Fruit fly (Drosophila melanogaster): ENCODE measurements around the gene CG17493.

The CG17493 gene

dm6 chr2L:22550040-22550439, at the start of gene CG17493:
TSS of gene CG17493 (plus strand) at chr2L:22550064.
- no peak for TF ChIP-seq dmrt93B (GFP tag; optimal IDR thresholded peaks at IDR 0.05)
- TF ChIP-seq N (GFP tag; optimal IDR thresholded peaks at IDR 0.05): no peak
- no peak for TF ChIP-seq CG32264 (GFP tag; optimal IDR thresholded peaks at IDR 0.05)
- TF ChIP-seq Mio (GFP tag; optimal IDR thresholded peaks at IDR 0.05): no peak
- TF ChIP-seq lola (GFP tag; optimal IDR thresholded peaks at IDR 0.05): no peak
- no peak for TF ChIP-seq rgr (GFP tag; optimal IDR thresholded peaks at IDR 0.05)
- no peak for TF ChIP-seq dl (GFP tag; optimal IDR thresholded peaks at IDR 0.05; ENCODE audit: insufficient read depth in 1 of 2, partially characterized antibody in 2 of 2)
- no peak for TF ChIP-seq Abd-B (GFP tag; optimal IDR thresholded peaks at IDR 0.05)

DNA sequence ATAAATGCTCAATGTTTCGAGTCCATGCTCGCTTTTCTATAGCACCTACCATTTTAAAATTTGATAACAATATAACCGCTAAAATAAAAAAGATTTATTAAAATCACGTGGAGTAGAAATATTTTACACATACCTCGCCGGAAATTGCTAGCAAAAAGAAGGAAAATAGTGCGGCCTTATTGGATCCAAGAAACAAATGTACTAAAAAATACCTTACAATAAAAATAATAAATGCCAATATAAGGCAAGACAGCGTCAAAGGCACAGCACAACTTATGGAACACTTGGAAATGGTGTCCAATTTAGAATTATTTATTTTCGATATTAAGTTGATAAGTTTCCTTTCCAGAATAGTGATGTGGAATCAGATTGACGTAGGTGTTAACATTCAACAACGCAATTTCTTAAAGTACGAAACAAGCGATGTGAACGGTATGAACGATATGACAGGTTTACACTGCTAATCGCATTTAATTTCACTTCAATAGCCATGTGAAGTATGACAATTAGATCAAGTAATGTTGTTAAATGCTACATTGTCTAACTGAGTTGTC, 13.3 kb upstream of the CG17493 start, which contains the start of gene RpL5:
TSS of gene RpL5 (minus strand) at position 397 of the 554 bp plus-strand sequence.
- no peak for TF ChIP-seq Dfd (GFP tag; optimal IDR thresholded peaks at IDR 0.05)
- TF ChIP-seq usp (GFP tag; optimal IDR thresholded peaks at IDR 0.05): no peak
- peak; percentile 20 for TF ChIP-seq Hnf4 (GFP tag; optimal IDR thresholded peaks at IDR 0.05)
- TF ChIP-seq pan (optimal IDR thresholded peaks at IDR 0.05): no peak
- no peak for TF ChIP-seq psq (GFP tag; optimal IDR thresholded peaks at IDR 0.05)
- TF ChIP-seq h (GFP tag; optimal IDR thresholded peaks at IDR 0.05): no peak
- TF ChIP-seq jim (GFP tag; optimal IDR thresholded peaks at IDR 0.05): no peak
- no peak for TF ChIP-seq dl (GFP tag; optimal IDR thresholded peaks at IDR 0.05; ENCODE audit: insufficient read depth in 1 of 2, partially characterized antibody in 2 of 2)
- TF ChIP-seq CG9705 (GFP tag; optimal IDR thresholded peaks at IDR 0.05): peak; percentile 39
- TF ChIP-seq foxo (GFP tag; optimal IDR thresholded peaks at IDR 0.05): no peak
- TF ChIP-seq Jra (GFP tag; optimal IDR thresholded peaks at IDR 0.05): no peak
- TF ChIP-seq sage (GFP tag; optimal IDR thresholded peaks at IDR 0.05): no peak
- peak; percentile 45 for TF ChIP-seq dmrt93B (GFP tag; optimal IDR thresholded peaks at IDR 0.05)
- TF ChIP-seq CG32264 (GFP tag; optimal IDR thresholded peaks at IDR 0.05): no peak
- no peak for TF ChIP-seq tai (GFP tag; optimal IDR thresholded peaks at IDR 0.05)
- TF ChIP-seq GATAd (GFP tag; optimal IDR thresholded peaks at IDR 0.05): no peak
- no peak for TF ChIP-seq Hr83 (GFP tag; optimal IDR thresholded peaks at IDR 0.05; ENCODE audit: poor library complexity, severe bottlenecking)
- peak; percentile 61 for TF ChIP-seq woc (GFP tag; optimal IDR thresholded peaks at IDR 0.05)
- no peak for TF ChIP-seq dsf (GFP tag; optimal IDR thresholded peaks at IDR 0.05; ENCODE audit: borderline replicate concordance)
- TF ChIP-seq N (GFP tag; optimal IDR thresholded peaks at IDR 0.05): peak; percentile 44
- TF ChIP-seq Rel (GFP tag; optimal IDR thresholded peaks at IDR 0.05): no peak
- no peak for TF ChIP-seq Rel (tag; optimal IDR thresholded peaks at IDR 0.05)
- no peak for TF ChIP-seq Dif (GFP tag; optimal IDR thresholded peaks at IDR 0.05; ENCODE audit: partially characterized antibody)
- TF ChIP-seq brk (GFP tag; optimal IDR thresholded peaks at IDR 0.05): peak; percentile 34
- peak; percentile 0 for TF ChIP-seq CrebA (GFP tag; optimal IDR thresholded peaks at IDR 0.05; ENCODE audit: borderline replicate concordance)
- TF ChIP-seq br (GFP tag; optimal IDR thresholded peaks at IDR 0.05): no peak
- peak; percentile 38 for TF ChIP-seq rgr (GFP tag; optimal IDR thresholded peaks at IDR 0.05)
- TF ChIP-seq HLH106 (tag; optimal IDR thresholded peaks at IDR 0.05): peak; percentile 37
- no peak for TF ChIP-seq Mio (GFP tag; optimal IDR thresholded peaks at IDR 0.05)

DNA sequence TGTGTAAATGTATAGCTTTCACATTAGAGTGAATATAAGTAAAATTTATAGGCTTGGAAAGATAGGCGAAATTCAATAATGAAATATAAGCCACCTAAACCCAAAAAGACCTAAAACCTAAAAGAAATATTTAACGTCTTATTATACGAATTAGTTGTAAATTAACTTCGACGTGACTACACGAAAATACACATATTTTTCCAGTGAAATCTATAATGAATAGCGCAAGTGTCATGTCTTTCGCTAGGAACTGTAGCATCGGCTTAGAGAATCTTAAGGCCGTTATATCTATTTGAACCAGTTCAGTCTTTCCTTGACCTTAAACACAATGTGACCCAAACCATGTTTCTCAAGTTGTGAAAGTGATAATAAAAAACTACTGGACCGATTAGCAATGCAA, 12.5 kb upstream of the CG17493 start, which contains the start of gene CG17490:
TSS of gene CG17490 (plus strand) at position 301 of the 400 bp plus-strand sequence.
- no peak for TF ChIP-seq CrebA (GFP tag; optimal IDR thresholded peaks at IDR 0.05; ENCODE audit: borderline replicate concordance)
- TF ChIP-seq Jra (GFP tag; optimal IDR thresholded peaks at IDR 0.05): no peak
- no peak for TF ChIP-seq Mio (GFP tag; optimal IDR thresholded peaks at IDR 0.05)
- TF ChIP-seq psq (GFP tag; optimal IDR thresholded peaks at IDR 0.05): no peak
- no peak for TF ChIP-seq N (GFP tag; optimal IDR thresholded peaks at IDR 0.05)
- no peak for TF ChIP-seq Myc (optimal IDR thresholded peaks at IDR 0.05)
- no peak for TF ChIP-seq Dif (GFP tag; optimal IDR thresholded peaks at IDR 0.05; ENCODE audit: partially characterized antibody)
- no peak for TF ChIP-seq Dfd (GFP tag; optimal IDR thresholded peaks at IDR 0.05)

dm6 chr2L:22537940-22538657, 11.8 kb upstream of the CG17493 start:
- TF ChIP-seq Hr78 (GFP tag; optimal IDR thresholded peaks at IDR 0.05) (peak; percentile 75), N (GFP tag; optimal IDR thresholded peaks at IDR 0.05) (peak; percentile 54), Rel (GFP tag; optimal IDR thresholded peaks at IDR 0.05) (no peak), Rel (tag; optimal IDR thresholded peaks at IDR 0.05) (no peak), woc (GFP tag; optimal IDR thresholded peaks at IDR 0.05) (peak; percentile 49), Vsx2 (GFP tag; optimal IDR thresholded peaks at IDR 0.05; ENCODE audit: partially characterized antibody) (no peak), psq (GFP tag; optimal IDR thresholded peaks at IDR 0.05) (no peak), CG32264 (GFP tag; optimal IDR thresholded peaks at IDR 0.05) (no peak), GATAd (GFP tag; optimal IDR thresholded peaks at IDR 0.05) (no peak), Dfd (GFP tag; optimal IDR thresholded peaks at IDR 0.05) (no peak), dl (GFP tag; optimal IDR thresholded peaks at IDR 0.05; ENCODE audit: insufficient read depth in 1 of 2, partially characterized antibody in 2 of 2) (no peak)
